Worm (Caenorhabditis elegans) whole organism, L4 larva: ENCODE measurements around the gene rpap-3.

ENCODE experiments used
- unc-39 ChIP-seq: sonication (generic microtip); optimal IDR thresholded peaks from 2 replicates; lab custom pipeline; 2017; ENCODE audit warnings: missing biosample characterization, missing genetic modification characterization
- unc-62 ChIP-seq, 3 experiments: fragments of 150-350 bp in 1 of 3; sonication (generic microtip); optimal IDR thresholded peaks in 2 of 3; peaks in 1 of 3; 1 replicate in 1 of 3; 2 replicates in 2 of 3; lab custom pipeline; 2014 to 2017; ENCODE audit warnings: missing biosample characterization in 3 of 3, missing genetic modification characterization in 3 of 3, missing genetic modification reagents in 3 of 3, missing genotype in 1 of 3

DNA sequence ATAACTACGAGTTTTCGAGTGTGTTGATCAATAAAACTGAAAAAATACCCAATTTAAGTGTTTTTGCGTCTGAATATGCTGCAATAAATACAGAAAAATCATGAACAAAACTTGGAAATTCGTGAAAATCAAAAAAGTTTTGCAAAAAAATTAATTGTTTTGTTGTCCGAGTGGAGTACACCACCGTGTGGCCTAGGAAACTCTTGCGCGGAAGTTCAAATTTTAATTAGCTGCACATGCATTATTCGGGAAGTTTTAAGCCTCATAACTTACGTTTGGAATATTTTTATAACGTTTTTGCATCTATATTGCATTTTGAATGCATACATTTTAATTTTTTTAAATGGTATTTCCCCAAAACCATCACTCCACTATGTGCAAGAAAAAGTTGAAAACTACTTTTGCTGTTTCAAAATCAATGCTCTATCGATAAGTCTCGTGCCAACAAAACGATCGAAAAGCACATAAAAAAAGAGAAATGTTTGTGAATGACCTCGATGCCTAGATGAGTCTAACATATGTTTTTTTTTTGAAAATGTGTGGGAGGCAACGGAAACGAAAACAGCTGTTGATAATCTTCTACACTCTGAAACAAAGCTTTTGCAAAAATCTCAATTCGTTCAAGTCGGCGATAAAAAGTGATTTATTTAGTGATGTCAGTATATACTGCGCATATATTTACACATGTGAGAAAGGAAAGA is 37.8 kb upstream of the rpap-3 start:
- no peak for TF ChIP-seq unc-62 (GFP tag; optimal IDR thresholded peaks at IDR 0.05 in 1 of 2; lab: Kevin White, UChicago)
- no peak for TF ChIP-seq unc-62 (tag; optimal IDR thresholded peaks at IDR 0.05; lab: Kevin White, UChicago)
- no peak for TF ChIP-seq unc-39 (tag; lab: Kevin White, UChicago)
